Worm (Caenorhabditis elegans): Measurements from ENCODE around the gene rev-3.
A peak's percentile ranks its signal among the peaks of the same experiment; 100 is the strongest.

The rev-3 gene

DNA sequence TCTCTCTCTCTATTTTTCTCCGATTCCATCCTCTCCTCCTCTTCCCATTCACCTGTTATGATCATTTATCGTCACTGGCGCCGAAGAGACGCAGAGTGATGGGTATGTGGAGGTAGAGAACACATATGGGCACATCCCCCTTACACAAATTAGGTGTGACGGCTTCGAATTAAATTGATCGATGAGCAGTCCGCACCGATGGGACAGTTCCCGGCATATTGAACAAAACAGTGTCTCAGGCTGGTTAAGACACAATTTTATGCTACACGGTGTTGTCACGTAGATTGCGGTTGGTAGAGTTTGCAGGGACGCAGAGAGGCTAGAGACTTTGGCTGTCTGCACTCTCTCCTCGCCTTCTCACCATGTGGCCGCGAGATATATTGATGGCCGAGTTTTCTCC is 24.3 kb upstream of the rev-3 start, which contains the start of gene R12B2.7:
R12B2.7 (plus strand) TSS at position 247 of the 400 bp plus-strand sequence.
- TF ChIP-seq unc-62 (GFP tag; optimal IDR thresholded peaks at IDR 0.05) (no peak), lin-13 (tag; optimal IDR thresholded peaks at IDR 0.05) (peak; percentile 13)

DNA sequence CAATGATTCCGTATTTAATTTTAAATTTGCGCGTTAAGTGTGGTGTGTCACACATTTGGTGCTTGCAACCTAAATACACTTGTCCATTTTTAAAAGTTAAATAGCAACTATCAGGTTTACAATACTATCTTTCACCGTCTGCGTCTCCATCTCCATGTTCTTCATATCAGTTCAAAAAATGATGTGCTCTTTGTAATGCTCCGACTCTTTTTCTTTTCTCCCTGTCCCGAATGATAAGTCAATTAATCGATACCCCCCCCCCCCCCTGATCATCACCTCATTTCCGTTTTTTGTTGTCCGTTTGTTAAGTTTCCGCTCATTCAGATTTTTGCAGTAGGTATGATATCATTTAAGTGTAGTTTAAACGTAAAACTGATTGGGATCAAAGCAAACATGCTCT is 23.6 kb upstream of the rev-3 start:
- TF ChIP-seq nhr-28 (tag; optimal IDR thresholded peaks at IDR 0.05) (no peak), M03D4.4 (tag; optimal IDR thresholded peaks at IDR 0.05) (no peak), elt-1 (tag; optimal IDR thresholded peaks at IDR 0.05; ENCODE audit: borderline replicate concordance, insufficient read depth) (no peak), hlh-1 (tag; optimal IDR thresholded peaks at IDR 0.05) (no peak), mep-1 (tag; optimal IDR thresholded peaks at IDR 0.05) (no peak), mab-5 (tag; optimal IDR thresholded peaks at IDR 0.05) (no peak), bed-3 (GFP tag; optimal IDR thresholded peaks at IDR 0.05) (no peak), nhr-12 (tag; optimal IDR thresholded peaks at IDR 0.05) (no peak), tbx-8 (GFP tag; optimal IDR thresholded peaks at IDR 0.05) (no peak), unc-62 (GFP tag; optimal IDR thresholded peaks at IDR 0.05) (no peak), sptf-1 (tag; optimal IDR thresholded peaks at IDR 0.05) (no peak), zip-8 (tag; optimal IDR thresholded peaks at IDR 0.05) (no peak), drap-1 (GFP tag; optimal IDR thresholded peaks at IDR 0.05) (no peak)

DNA sequence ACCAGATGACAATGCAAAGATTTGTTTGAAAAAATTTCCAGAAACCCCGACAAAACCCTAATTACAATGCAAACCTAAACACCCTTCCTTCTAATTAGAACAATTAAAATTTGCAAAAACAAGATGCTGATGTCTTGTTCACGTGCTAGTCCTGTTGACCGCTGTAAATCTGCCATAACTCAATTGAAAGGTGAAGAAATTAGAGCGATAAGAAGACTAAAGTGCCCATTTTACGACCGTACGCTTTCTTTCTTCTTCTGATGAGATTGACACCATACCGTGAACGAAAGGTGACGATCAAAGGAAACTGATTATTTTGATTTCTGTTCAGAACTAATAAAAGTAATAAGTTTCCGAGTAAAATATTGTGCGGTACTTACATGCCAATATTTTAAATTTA is 23.1 kb upstream of the rev-3 start:
- TF ChIP-seq tbx-8 (GFP tag; optimal IDR thresholded peaks at IDR 0.05) (no peak), elt-3 (tag; optimal IDR thresholded peaks at IDR 0.05) (no peak), zip-8 (tag; optimal IDR thresholded peaks at IDR 0.05) (no peak), unc-120 (tag; optimal IDR thresholded peaks at IDR 0.05; ENCODE audit: poor library complexity, severe bottlenecking) (no peak), ceh-43 (GFP tag; optimal IDR thresholded peaks at IDR 0.05) (no peak), drap-1 (GFP tag; optimal IDR thresholded peaks at IDR 0.05) (no peak)

DNA sequence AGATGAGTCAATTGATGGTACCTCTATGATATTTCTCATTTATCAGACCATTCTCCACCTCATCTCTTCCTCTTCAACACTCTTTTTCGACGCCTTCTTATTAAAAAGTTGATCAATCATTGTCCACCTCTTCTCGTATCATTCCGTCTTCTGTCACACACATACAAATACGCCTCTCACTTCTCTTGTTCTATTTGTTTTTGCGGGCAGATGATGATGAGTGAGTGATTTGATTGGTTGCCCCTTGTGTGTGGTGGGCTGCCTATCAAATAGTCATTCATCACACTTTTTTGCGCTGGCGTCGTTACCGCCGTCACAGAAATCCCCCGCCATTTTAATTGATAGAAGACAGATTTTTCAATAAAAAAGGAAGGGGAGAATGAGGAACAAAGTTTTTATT is 22.2 kb upstream of the rev-3 start:
- TF ChIP-seq unc-62 (GFP tag; optimal IDR thresholded peaks at IDR 0.05) (peak; percentile 59), elt-3 (tag; optimal IDR thresholded peaks at IDR 0.05) (no peak)

DNA sequence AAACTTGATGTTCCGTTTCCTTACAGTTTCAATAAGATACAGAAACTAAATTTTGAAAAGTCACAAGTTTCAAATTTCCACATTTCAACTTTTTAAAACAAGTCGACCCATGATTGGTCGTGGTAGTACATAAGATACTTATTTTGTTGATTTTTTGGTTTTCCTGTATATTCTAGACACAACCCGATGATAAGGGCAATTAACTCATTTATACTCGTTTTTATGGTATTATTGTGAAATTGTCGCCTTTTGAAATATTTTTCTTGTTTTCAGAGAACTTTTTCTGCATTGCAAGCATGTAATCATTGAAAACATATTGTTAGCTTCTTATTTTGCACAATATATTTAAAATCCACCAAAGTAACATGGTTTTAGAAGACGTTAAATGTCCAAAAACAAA is 21.5 kb upstream of the rev-3 start:
- TF ChIP-seq ces-1 (GFP tag; optimal IDR thresholded peaks at IDR 0.05) (no peak), nhr-12 (tag; optimal IDR thresholded peaks at IDR 0.05) (no peak), snpc-4 (tag; optimal IDR thresholded peaks at IDR 0.05) (no peak)

DNA sequence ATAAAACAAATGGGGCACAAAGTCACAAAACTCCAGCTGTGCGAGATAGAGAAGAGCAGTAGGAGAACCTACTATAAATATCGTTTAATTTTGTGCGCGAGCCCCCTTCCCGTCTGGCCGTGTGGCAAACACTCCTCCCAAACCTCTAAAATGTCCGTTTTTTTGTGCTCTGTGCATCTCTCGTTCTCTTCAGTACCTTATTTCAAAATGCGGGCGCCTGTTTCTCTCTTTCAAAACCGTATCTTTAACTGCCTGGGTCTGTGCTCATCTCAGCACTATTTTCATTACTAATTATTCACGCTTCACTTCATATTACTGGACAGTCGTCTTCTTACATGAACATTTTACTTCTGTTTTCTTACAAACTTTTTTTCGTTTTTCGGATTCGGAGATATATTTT is 19.6 kb upstream of the rev-3 start:
- TF ChIP-seq cnd-1 (tag; optimal IDR thresholded peaks at IDR 0.05) (no peak), M03D4.4 (tag; optimal IDR thresholded peaks at IDR 0.05) (no peak), nhr-2 (tag; optimal IDR thresholded peaks at IDR 0.05) (no peak), unc-39 (tag; optimal IDR thresholded peaks at IDR 0.05) (no peak), mab-5 (tag; optimal IDR thresholded peaks at IDR 0.05) (no peak), ces-1 (GFP tag; optimal IDR thresholded peaks at IDR 0.05) (no peak)

DNA sequence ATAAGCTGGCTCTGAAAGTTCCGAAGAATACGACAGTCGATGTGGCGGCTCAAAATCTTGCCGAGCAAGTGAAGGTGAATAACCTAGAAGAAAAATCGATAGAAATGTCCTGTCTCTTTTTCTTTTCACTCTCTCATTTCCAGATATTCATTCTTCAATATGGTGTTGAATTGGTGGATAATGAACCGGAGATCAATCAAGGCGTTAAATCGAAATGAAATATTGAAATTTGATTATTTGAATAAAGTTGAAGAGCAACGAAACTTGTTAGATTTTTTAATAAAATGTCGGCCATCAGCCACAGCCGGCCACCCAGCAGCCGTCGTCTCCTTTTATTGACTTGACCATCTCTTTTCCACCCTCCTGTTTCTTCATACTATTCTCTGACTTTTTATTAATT is 16.3 kb upstream of the rev-3 start, which contains the start of gene R12B2.2:
R12B2.2 (plus strand) TSS at position 301 of the 400 bp plus-strand sequence.
- TF ChIP-seq hlh-1 (tag; optimal IDR thresholded peaks at IDR 0.05): no peak
- TF ChIP-seq elt-1 (tag; optimal IDR thresholded peaks at IDR 0.05; ENCODE audit: borderline replicate concordance, insufficient read depth): no peak
- TF ChIP-seq lin-32 (GFP tag; optimal IDR thresholded peaks at IDR 0.05): no peak
- TF ChIP-seq tbx-8 (GFP tag; optimal IDR thresholded peaks at IDR 0.05): no peak
- no peak for TF ChIP-seq lsy-2 (tag; optimal IDR thresholded peaks at IDR 0.05)
- no peak for TF ChIP-seq lin-13 (tag; optimal IDR thresholded peaks at IDR 0.05)
- TF ChIP-seq flh-1 (GFP tag; optimal IDR thresholded peaks at IDR 0.05): no peak

DNA sequence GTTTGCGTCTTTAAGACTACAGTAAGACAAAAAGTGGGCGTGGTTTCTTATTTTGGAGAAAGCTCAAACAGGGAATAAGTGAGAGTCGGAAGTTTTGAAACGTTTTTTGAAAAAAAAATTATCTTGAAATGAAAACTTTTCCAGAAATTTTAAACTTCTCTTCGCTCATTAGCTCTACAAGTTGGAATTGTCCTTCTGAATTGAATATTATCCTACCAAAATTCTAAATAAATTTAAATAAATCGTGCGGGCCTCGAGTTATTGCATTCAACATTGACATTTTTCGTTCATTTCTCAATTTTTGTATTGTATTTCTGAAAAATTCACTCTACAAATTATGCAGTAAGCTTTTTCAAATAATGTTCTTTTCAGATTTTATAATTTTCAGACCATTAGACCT is 14.8 kb upstream of the rev-3 start, which contains the start of gene R12B2.3:
R12B2.3 (plus strand) TSS at position 301 of the 400 bp plus-strand sequence.
- TF ChIP-seq ceh-83 (GFP tag; optimal IDR thresholded peaks at IDR 0.05): no peak
- TF ChIP-seq ceh-43 (GFP tag; optimal IDR thresholded peaks at IDR 0.05): no peak
- TF ChIP-seq unc-120 (tag; optimal IDR thresholded peaks at IDR 0.05; ENCODE audit: poor library complexity, severe bottlenecking): no peak
- TF ChIP-seq nhr-2 (tag; optimal IDR thresholded peaks at IDR 0.05): no peak
- TF ChIP-seq elt-3 (tag; optimal IDR thresholded peaks at IDR 0.05): no peak
